Worm (Caenorhabditis elegans): ENCODE data around the gene dop-4.
A peak's percentile ranks its signal among the peaks of the same experiment; 100 is the strongest.

Gene dop-4

DNA sequence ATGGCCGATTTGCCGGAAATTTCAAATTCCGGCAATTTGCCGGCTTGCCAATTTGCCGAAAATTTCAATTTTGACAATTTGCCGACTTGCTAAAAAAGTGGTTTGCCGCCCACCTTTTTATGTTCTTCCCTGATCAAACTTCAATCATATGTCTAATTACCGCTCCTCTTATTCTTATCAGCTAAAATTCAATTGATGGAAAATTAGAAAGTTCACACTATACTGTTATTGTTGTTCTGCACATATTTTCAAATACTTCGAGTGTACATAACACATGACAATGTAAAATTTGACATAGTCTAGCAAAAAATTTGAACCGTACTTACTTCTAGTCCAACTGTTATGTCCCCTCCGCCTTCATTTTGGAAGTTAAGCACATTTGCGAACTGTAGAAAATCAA is 42.8 kb downstream of the dop-4 start (continued):
- no peak for TF ChIP-seq mxl-2 (GFP tag; conservative IDR thresholded peaks at IDR 0.05)
- no peak for TF ChIP-seq egl-43 (GFP tag; IDR thresholded peaks at IDR 0.05)
- peak; percentile 71 for TF ChIP-seq nhr-28 (tag; optimal IDR thresholded peaks at IDR 0.05)
- TF ChIP-seq ceh-20 (GFP tag; IDR thresholded peaks at IDR 0.05) = no peak
- no peak for TF ChIP-seq lin-29 (GFP tag; IDR thresholded peaks at IDR 0.05)
- TF ChIP-seq unc-130 (GFP tag; optimal IDR thresholded peaks at IDR 0.05) = no peak
- TF ChIP-seq ctbp-1 (GFP tag; IDR thresholded peaks at IDR 0.05) = no peak
- no peak for TF ChIP-seq daf-16 (GFP tag; optimal IDR thresholded peaks at IDR 0.05)
- TF ChIP-seq daf-16 (tag; optimal IDR thresholded peaks at IDR 0.05) = peak; percentile 79
- TF ChIP-seq dmd-8 (GFP tag; IDR thresholded peaks at IDR 0.05) = no peak
- TF ChIP-seq sdz-12 (GFP tag; optimal IDR thresholded peaks at IDR 0.05) = no peak
- TF ChIP-seq aha-1 (tag) = peak; percentile 15
- peak in 1 of 2 experiments; percentile 91 for TF ChIP-seq hif-1 (tag; optimal IDR thresholded peaks at IDR 0.05)
- TF ChIP-seq daf-8 (GFP tag; IDR thresholded peaks at IDR 0.05) = no peak
- no peak for TF ChIP-seq lin-15B (tag; optimal IDR thresholded peaks at IDR 0.05)
- no peak for TF ChIP-seq R02D3.7 (tag; optimal IDR thresholded peaks at IDR 0.05)
- TF ChIP-seq ceh-62 (tag; optimal IDR thresholded peaks at IDR 0.05) = no peak
- no peak for TF ChIP-seq ceh-44 (GFP tag; IDR thresholded peaks at IDR 0.05)
- TF ChIP-seq aly-2 (tag; optimal IDR thresholded peaks at IDR 0.05) = no peak
- peak; percentile 20 for TF ChIP-seq nhr-77 (tag; optimal IDR thresholded peaks at IDR 0.05)
- no peak for TF ChIP-seq cey-2 (tag; optimal IDR thresholded peaks at IDR 0.05; ENCODE audit: borderline replicate concordance, insufficient read depth)
- no peak for TF ChIP-seq rbr-2 (tag; optimal IDR thresholded peaks at IDR 0.05)

DNA sequence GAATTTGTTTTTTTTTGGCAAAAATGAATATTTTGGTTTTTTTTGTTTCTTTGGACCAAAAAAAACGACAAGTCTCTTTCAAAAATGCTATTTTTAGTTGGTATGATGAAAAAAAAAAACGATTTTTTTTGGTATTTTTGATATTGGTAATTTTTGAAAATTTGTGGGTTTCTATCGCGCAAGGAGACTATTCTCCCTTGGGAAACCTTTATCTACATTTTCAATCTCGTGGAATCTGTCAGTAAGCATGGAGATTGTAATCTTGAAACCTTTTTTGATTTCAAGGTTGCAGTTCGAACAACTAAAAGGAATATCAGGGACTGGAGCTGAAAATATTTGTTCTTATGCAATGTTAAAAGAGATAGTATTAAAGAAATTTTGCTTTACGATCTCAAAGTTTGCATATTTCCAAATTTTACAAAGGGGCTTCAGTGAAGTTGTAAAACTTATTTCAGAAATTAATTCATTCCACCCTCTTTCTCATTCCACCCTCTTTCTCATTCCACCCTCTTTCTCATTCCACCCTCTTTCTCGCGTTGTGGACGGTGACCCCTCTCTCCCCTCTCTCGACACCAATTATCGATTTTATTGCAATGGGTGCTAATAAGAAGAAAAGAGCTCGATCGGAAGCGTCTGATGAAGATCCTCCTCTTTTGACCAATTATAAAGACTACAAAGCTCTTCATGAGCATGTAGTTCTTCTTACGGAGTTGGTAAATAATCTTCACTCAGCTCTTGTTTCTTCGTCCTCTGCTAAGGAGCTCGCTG is 44.0 kb downstream of the dop-4 start:
- peak; percentile 51 for TF ChIP-seq mes-2 (tag; optimal IDR thresholded peaks at IDR 0.05; ENCODE audit: poor library complexity, severe bottlenecking)
- no peak for TF ChIP-seq ZK337.2 (GFP tag; IDR thresholded peaks at IDR 0.05)
- TF ChIP-seq jun-1 (tag; optimal IDR thresholded peaks at IDR 0.05) = peak; percentile 19
- 0 out of 2 replicates have a peak, but pooled peaks have one; percentile 21 for TF ChIP-seq hmg-1.1 (GFP tag; IDR thresholded peaks at IDR 0.05)
- TF ChIP-seq unc-39 (tag; optimal IDR thresholded peaks at IDR 0.05) = no peak
- TF ChIP-seq lim-7 (GFP tag; IDR thresholded peaks at IDR 0.05) = no peak
- TF ChIP-seq pqm-1 (tag; optimal IDR thresholded peaks at IDR 0.05) = no peak
- TF ChIP-seq F26F4.8 (GFP tag; conservative IDR thresholded peaks at IDR 0.05) = no peak
- TF ChIP-seq lsy-2 (tag; optimal IDR thresholded peaks at IDR 0.05) = peak in 1 of 2 experiments; percentile 35
- TF ChIP-seq dpl-1 (GFP tag; optimal IDR thresholded peaks at IDR 0.05) = no peak
- no peak for TF ChIP-seq pha-4 (GFP tag; IDR thresholded peaks at IDR 0.05)
- TF ChIP-seq pha-4 (tag; optimal IDR thresholded peaks at IDR 0.05) = no peak
- TF ChIP-seq mxl-3 (GFP tag; optimal IDR thresholded peaks at IDR 0.05) = no peak
- no peak for TF ChIP-seq saeg-2 (GFP tag; IDR thresholded peaks at IDR 0.05)
- TF ChIP-seq F44E2.7 (GFP tag; IDR thresholded peaks at IDR 0.05) = no peak
- no peak for TF ChIP-seq nhr-77 (tag; optimal IDR thresholded peaks at IDR 0.05)
- no peak for TF ChIP-seq nhr-48 (tag; optimal IDR thresholded peaks at IDR 0.05)
- no peak for TF ChIP-seq tag-97 (GFP tag; IDR thresholded peaks at IDR 0.05)
- no peak for TF ChIP-seq ces-1 (GFP tag; optimal IDR thresholded peaks at IDR 0.05)
- TF ChIP-seq zfp-2 (tag; optimal IDR thresholded peaks at IDR 0.05) = no peak
- peak; percentile 15 for TF ChIP-seq rbr-2 (tag; optimal IDR thresholded peaks at IDR 0.05)
- peak; percentile 39 for TF ChIP-seq nhr-102 (tag; optimal IDR thresholded peaks at IDR 0.05)
- TF ChIP-seq nhr-42 (GFP tag; IDR thresholded peaks at IDR 0.05) = 0 out of 2 replicates have a peak, but pooled peaks have one; percentile 28
- no peak for TF ChIP-seq F37D6.2 (tag; optimal IDR thresholded peaks at IDR 0.05)
- TF ChIP-seq F49E8.2 (tag; optimal IDR thresholded peaks at IDR 0.05; ENCODE audit: borderline replicate concordance) = no peak
- TF ChIP-seq zag-1 (tag; optimal IDR thresholded peaks at IDR 0.05) = no peak
- TF ChIP-seq dve-1 (tag; optimal IDR thresholded peaks at IDR 0.05; ENCODE audit: insufficient read depth) = peak; percentile 19
- TF ChIP-seq egl-43 (GFP tag; IDR thresholded peaks at IDR 0.05) = no peak
- TF ChIP-seq F10B5.3 (tag; optimal IDR thresholded peaks at IDR 0.05) = peak; percentile 62
- no peak for TF ChIP-seq lin-29 (GFP tag; IDR thresholded peaks at IDR 0.05)
- no peak for TF ChIP-seq ceh-28 (tag; optimal IDR thresholded peaks at IDR 0.05)
- TF ChIP-seq vab-7 (GFP tag; IDR thresholded peaks at IDR 0.05) = no peak
- no peak for TF ChIP-seq cey-2 (tag; optimal IDR thresholded peaks at IDR 0.05; ENCODE audit: borderline replicate concordance, insufficient read depth)

Measured in whole organism, L4 larva.